Fruit fly (Drosophila melanogaster): ENCODE data around the gene CG33299.

The CG33299 gene

DNA sequence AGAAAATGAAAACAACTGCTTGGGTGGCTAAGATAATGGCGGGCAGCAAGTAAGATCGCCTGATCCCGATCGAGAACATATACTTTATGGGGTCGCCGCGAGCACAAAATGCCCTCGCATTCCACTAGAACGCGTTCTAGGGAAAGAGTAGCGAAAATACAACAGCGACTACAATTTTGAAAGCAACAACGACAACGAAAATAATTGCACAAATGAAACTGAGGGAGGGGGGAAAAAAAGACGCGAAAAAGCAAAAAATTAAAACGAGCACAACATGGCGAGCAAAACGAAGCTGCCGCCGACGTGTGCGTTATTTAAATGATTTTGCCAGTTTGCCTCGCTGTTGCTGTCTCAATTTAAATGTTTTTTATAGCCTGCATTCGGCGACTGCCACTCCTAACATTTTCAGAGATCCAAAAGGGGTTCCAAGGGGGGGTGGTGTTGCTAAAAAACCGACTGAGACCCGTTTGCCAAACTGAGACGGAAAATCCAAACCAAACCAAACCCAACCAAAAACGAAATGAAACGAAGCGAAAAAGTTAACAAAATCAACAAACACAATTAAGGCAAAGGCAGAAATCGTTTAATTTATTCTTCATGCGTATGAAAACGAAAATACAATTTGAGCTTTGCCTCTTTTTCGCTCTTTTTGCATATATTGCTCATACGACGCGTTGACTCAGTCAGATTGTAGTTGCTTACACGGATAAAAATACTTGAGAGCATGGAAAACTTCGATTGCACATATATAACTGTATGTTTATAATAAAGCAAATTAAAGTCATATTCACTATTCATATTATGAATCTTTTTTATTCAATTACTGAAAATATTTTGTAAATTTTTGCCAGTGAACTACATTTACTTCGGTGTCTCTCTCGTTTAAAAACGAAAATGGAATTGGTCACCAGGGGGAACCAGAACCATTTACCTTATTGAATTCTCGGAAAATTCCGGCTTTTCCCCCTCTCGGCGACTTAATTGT, 36.3 kb downstream of the CG33299 start:
- TF ChIP-seq CG17801 (GFP tag; optimal IDR thresholded peaks at IDR 0.05; ENCODE audit: partially characterized antibody): peak; percentile 72

DNA sequence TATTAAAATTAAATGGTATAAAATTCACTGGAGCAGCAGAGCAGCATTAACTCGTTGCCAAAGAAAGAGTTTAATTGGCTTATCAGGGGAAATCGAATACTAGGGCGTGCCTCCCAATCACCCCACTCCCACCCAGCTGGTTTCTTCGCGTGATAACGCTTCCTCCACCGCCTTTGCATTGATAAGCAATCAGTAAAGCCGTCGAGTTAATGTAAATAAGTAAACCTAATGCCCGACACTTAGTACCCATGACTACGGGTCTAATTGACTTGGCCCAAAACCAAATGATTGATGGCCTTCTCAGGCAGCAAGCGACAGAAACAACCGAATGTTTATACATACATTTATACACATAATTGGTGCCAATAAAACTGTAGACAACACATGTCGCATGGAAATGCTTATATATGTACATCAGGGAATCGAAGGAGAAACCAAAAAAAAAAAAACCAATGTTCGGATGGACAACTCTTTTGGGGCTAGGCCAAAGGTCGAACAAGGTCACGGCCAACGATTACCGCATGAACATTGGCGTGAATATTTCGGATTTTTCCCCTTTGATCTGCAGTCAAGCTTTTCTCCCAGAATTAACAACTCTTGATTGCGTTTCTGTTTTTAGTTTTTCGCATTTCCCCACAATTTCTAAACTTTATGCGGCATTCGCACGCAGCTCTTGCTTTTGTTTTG, 37.7 kb downstream of the CG33299 start:
- no peak for TF ChIP-seq CG17801 (GFP tag; optimal IDR thresholded peaks at IDR 0.05; ENCODE audit: partially characterized antibody)

DNA sequence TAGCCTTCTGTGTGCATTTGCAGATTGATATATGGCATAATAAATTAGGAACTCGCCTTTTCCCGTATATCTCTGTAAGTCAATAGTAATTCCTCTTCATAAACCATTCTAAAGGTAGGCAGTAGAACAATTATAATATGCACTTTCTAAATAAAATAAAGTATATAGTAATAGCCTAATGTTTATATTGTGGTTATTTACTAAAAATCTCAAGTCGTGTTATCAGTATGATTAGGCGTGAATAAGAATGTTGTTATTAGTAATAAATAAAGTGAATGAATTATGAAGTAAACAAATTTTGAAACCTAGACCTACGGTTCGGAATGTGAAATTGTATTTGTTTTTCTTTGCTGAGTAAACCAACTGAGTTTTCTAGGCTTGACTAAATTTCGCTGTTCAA, 39.3 kb downstream of the CG33299 start:
- no peak for TF ChIP-seq CG17801 (GFP tag; optimal IDR thresholded peaks at IDR 0.05; ENCODE audit: partially characterized antibody)

DNA sequence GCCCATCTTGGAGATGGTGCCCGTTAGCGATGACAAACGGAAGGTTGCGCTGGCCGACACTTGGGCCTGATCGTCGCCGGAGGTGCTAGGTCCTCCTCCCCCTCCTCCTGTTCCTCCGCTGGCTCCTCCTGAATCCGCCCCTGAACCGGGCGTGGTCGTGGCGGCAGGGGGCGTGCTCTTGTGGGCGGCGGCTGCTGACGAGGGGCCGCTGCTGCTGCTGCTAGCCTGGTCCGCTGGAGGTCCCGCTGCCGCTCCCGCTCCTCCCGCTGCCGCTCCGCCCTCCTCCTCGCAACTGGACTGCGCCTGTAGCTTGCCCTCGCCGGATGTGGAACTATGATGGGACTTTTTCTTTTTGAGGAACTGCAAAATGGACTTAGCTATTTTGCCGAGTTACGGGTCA, 41.2 kb downstream of the CG33299 start:
- no peak for TF ChIP-seq CG17801 (GFP tag; optimal IDR thresholded peaks at IDR 0.05; ENCODE audit: partially characterized antibody)

DNA sequence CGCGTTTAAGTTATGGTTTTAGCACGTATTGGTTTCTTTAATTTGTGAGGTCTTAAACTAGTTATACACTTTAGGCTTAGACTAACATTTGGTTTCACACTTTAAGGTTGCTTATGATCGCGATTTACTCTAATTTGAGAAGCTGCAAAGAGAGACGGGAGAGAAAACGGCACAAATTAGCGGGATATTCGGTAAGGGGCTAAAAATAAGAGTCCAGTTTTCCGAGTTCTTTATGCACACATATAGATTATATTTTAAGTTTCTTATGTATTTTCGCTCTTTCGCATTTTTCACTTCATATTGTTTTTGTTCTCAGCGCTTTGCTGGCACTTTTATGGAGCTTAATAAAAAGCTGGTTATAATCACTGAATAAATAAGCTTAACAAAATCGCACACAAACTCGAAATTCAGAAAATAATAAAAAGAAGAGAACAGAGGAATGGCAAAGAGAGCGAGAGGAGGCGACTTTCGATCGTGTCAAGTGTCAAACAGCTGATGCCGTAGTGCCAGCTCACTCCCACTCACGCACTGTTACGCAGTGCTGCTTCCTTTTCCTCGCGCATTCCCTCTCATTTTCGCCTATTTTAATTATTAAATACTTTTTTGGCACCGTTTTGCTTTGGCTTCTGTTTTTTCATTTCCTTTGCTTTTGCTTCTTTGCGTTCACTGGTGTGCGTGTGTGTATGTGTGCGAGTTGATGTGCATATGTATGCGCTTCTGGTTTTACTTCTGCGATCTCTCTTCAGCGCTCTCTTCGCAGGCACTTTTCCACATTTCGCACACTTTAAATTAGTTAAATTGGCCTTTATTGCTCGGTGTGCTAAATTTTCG, 41.9 kb downstream of the CG33299 start:
- TF ChIP-seq CG17801 (GFP tag; optimal IDR thresholded peaks at IDR 0.05; ENCODE audit: partially characterized antibody): peak; percentile 36

DNA sequence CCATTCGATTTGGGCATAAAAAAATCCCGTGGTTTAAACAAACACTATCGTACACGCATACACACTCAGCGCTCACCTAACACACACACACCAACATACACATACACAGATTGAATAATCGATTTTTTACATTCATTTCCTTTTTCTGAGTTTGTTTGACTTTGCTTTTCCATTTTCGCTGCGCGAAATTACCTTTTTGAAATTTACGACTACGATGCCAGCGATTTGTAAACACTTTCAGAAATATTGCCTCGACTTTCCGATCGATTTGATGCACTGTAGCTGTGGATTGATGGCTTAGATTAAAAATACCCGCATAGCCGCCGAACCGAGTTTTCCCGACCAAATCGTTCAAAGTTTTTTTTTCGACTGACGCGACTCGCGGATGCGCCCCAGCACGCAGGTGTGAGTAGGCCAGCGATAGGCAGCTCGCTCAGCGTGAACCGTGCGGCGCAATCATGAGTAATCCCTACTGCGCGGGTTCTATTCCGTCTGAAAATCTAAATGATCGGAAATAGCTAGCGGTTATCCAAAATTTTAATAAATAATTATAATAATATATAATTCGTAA, 42.6 kb downstream of the CG33299 start, which contains the start of gene Pka-C1:
Gene Pka-C1 (minus strand): TSS at position 375 of the 571 bp plus-strand sequence.
- TF ChIP-seq CG17801 (GFP tag; optimal IDR thresholded peaks at IDR 0.05; ENCODE audit: partially characterized antibody): no peak

DNA sequence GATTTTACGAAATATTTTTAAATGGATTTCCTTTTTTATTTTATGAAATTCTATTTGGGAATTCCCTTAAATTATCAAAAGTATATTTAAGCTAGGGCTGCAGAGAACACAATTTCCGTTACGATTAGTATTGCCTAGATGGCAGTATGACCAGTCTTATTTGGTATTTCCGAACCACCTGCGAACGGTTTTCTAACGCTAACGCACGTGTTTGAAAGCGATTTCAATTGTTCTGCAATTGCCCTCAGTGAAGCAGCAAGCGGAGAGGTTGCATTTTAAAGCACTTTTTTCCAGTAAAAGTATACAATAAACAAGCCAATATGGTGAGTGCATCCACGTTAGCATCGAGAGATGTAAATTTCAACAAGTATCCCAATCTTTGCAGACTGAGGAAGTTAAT, 43.2 kb downstream of the CG33299 start, which contains the start of gene hoip:
Gene hoip (plus strand): TSS at position 177 of the 400 bp plus-strand sequence.
- no peak for TF ChIP-seq CG17801 (GFP tag; optimal IDR thresholded peaks at IDR 0.05; ENCODE audit: partially characterized antibody)

DNA sequence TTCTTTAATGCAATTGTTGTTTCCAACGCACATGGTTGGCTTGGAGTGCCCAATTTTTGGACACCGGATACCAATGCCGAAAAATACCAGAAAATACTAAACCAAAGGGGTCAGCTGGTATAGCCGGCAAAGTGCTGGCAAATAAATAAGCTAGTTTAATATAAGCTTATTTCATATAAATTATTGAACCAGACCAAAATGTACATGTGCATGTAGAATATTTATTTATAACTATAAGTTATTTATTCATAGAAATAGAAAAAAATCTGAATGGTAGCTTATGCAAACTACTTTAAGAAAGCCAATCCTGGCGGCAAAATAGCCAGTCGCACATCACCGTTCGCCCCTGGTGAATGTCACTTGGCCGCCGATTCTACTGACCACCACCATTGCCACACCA, 44.1 kb downstream of the CG33299 start, which contains the start of gene pelo:
Gene pelo (plus strand): TSS at position 357 of the 400 bp plus-strand sequence.
- TF ChIP-seq CG17801 (GFP tag; optimal IDR thresholded peaks at IDR 0.05; ENCODE audit: partially characterized antibody): peak; percentile 64

DNA sequence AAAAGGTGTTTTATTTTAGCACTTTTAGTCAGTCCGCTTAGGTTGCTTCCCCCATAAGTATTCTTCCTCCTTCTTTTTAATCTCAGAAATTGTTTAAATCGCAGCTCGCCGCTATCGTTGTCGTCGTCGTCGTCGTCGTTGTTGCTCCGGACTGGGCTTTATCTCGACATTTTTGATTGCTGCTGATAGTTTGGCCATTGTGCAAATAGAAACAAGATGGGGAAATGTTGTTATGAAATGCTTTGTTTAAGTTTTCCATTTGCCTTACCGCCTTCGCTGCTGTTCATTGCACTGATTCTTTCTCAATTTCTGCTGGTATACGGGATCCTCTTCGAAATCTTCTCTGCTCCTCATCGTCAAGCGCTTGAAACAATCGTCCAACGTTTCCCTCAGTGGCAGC, 46.6 kb downstream of the CG33299 start:
- TF ChIP-seq CG17801 (GFP tag; optimal IDR thresholded peaks at IDR 0.05; ENCODE audit: partially characterized antibody): no peak

DNA sequence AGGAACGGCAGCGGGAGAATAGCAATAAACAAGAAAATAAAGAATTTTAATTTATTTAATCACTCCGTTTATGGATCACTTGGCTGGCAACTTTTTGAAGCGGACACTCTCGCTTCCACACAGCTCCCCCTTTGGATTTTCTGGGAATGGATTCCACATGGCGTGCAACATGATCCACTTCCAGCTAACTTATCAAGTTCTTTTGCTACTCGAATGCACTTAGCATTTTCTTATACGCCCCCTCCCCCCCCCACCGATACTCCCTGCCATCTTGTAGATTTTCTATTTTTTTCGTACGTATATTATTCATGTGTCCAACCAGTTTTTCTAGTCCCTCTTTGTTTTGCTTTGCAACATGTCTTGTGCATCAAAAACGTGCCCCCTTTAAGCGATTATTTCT, 47.9 kb downstream of the CG33299 start:
- TF ChIP-seq CG17801 (GFP tag; optimal IDR thresholded peaks at IDR 0.05; ENCODE audit: partially characterized antibody): no peak

DNA sequence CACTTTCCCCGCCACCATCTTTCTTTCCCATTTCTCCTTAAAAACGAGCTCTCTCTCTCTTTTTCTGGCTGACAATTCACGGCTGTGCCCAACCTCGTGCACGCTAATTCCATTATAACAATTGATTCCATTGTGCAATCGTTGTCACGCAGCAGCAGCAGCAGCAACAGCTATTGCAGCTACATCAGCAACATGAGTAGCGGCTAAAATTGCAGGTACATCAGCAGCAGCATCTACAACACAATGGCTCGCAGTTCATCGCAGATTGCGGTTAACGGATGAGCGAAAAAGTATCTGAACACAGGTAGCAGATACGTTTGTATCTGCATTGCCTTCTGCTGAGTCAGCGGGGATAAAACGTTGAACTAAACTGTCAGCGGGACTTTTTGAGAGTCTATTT, 48.9 kb downstream of the CG33299 start:
- no peak for TF ChIP-seq CG17801 (GFP tag; optimal IDR thresholded peaks at IDR 0.05; ENCODE audit: partially characterized antibody)

DNA sequence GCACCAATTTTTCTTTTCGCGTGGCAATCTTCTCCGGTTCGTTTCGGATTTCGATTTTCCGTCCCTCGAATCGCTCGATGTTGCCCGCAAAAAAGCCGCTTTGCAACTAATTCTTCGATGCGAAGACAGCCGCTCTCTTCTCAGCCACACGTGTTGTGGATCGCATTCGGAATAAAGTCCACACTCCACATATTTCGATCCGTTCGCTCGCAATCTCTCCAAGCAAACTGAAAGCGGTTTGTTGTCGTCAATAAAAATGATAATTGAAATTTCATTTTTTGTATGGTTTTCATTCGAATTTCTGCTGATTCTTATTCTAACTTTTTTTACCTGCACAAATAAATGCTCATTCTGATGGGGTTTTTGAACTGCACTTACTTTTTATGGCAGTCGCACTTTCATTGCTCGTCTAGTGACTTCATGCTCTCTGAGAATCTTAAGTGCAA, 49.5 kb downstream of the CG33299 start, which contains the start of gene CG31710:
Gene CG31710 (minus strand): TSS at position 83 of the 446 bp plus-strand sequence.
- peak; percentile 10 for TF ChIP-seq CG17801 (GFP tag; optimal IDR thresholded peaks at IDR 0.05; ENCODE audit: partially characterized antibody)

Measured in ovary, adult (tissue).